Fruit fly (Drosophila melanogaster) whole organism, embryonic: ENCODE measurements around the gene pkaap.

Experiments
- Atf6 ChIP-seq: fragments of 200-800 bp; sonication (Bioruptor generic); IDR thresholded peaks from 2 replicates; pipeline ENCODE4 v1.3.6; 2022; ENCODE audit warnings: missing biosample characterization, missing genetic modification characterization
- CG13424 ChIP-seq: fragments of 200-800 bp; sonication (Bioruptor generic); optimal IDR thresholded peaks from 2 replicates; lab custom pipeline; 2019; ENCODE audit warnings: missing biosample characterization, mild to moderate bottlenecking, missing genetic modification characterization, moderate library complexity
- CG1602 ChIP-seq: fragments of 200-800 bp; sonication (Bioruptor generic); optimal IDR thresholded peaks from 3 replicates; lab custom pipeline; 2016; ENCODE audit warnings: missing biosample characterization, missing genetic modification characterization
- CG17328 ChIP-seq: fragments of 200-800 bp; sonication (Bioruptor generic); IDR thresholded peaks from 2 replicates; pipeline ENCODE4 v1.3.6; 2022; ENCODE audit warnings: missing biosample characterization, missing genetic modification characterization
- CG17385 ChIP-seq: fragments of 200-800 bp; sonication (Bioruptor generic); optimal IDR thresholded peaks from 3 replicates; lab custom pipeline; 2018; ENCODE audit warnings: missing biosample characterization, mild to moderate bottlenecking, missing genetic modification characterization
- CG6765 ChIP-seq: fragments of 200-800 bp; sonication (Bioruptor generic); optimal IDR thresholded peaks from 3 replicates; lab custom pipeline; 2017; ENCODE audit warnings: missing biosample characterization, mild to moderate bottlenecking, missing genetic modification characterization
- CG8388 ChIP-seq: fragments of 200-800 bp; sonication (Bioruptor generic); optimal IDR thresholded peaks from 2 replicates; lab custom pipeline; 2019; ENCODE audit warnings: missing biosample characterization, mild to moderate bottlenecking, missing genetic modification characterization, moderate library complexity
- chn ChIP-seq: fragments of 200-800 bp; sonication (Bioruptor generic); optimal IDR thresholded peaks from 2 replicates; lab custom pipeline; 2016; ENCODE audit warnings: missing biosample characterization, missing genetic modification characterization
- cwo ChIP-seq: fragments of 200-800 bp; sonication (Bioruptor generic); optimal IDR thresholded peaks from 3 replicates; lab custom pipeline; 2017; ENCODE audit warnings: missing biosample characterization, missing genetic modification characterization, mild to moderate bottlenecking, moderate library complexity, missing genetic modification reagents
- fd3F ChIP-seq: fragments of 200-800 bp; sonication (Bioruptor generic); optimal IDR thresholded peaks from 2 replicates; lab custom pipeline; 2018; ENCODE audit warnings: missing biosample characterization, mild to moderate bottlenecking, missing genetic modification characterization, moderate library complexity
- luna ChIP-seq: fragments of 200-800 bp; sonication (Bioruptor generic); optimal IDR thresholded peaks from 2 replicates; lab custom pipeline; 2016; ENCODE audit warnings: missing biosample characterization, missing genetic modification characterization
- onecut ChIP-seq: fragments of 200-800 bp; sonication (Bioruptor generic); IDR thresholded peaks from 2 replicates; pipeline ENCODE4 v1.3.6; 2022; ENCODE audit warnings: missing biosample characterization, missing genetic modification characterization

- TF ChIP-seq chn (GFP tag; lab: Kevin White, UChicago): no peak
- TF ChIP-seq Atf6 (GFP tag; lab: Robert Waterston, UW): no peak
- TF ChIP-seq CG6765: no peak
- TF ChIP-seq cwo (GFP tag; lab: Kevin White, UChicago): no peak
- no peak for TF ChIP-seq CG1602
- no peak for TF ChIP-seq fd3F (GFP tag; lab: Kevin White, UChicago)
- no peak for TF ChIP-seq onecut (GFP tag; lab: Robert Waterston, UW)
- no peak for TF ChIP-seq CG17385 (GFP tag; lab: Kevin White, UChicago)
- TF ChIP-seq CG13424: no peak
- TF ChIP-seq luna: no peak
- TF ChIP-seq CG17328 (GFP tag; lab: Robert Waterston, UW): no peak
- no peak for TF ChIP-seq CG8388 (GFP tag; lab: Kevin White, UChicago)
Observed at dm6 chr2L:16270667-16271485, 17.2 kb upstream of the pkaap start.
